Worm (Caenorhabditis elegans) whole organism, midembryonic: Measurements from ENCODE around the gene E02A10.4.

Source experiments
- T22C8.4 ChIP-seq: fragments of 200-800 bp; sonication (Bioruptor generic); IDR thresholded peaks from 2 replicates; pipeline ENCODE4 v1.3.6; 2022; ENCODE audit warnings: missing genetic modification characterization, missing compliant biosample characterization
- cog-1 ChIP-seq: sonication (generic microtip); optimal IDR thresholded peaks from 2 replicates; lab custom pipeline; 2016; ENCODE audit warnings: missing genetic modification characterization, missing compliant biosample characterization
- flt-1 ChIP-seq: fragments of 200-800 bp; sonication (Bioruptor generic); IDR thresholded peaks from 2 replicates; pipeline ENCODE4 v1.3.6; 2022; ENCODE audit warnings: missing genetic modification characterization, missing compliant biosample characterization
- klf-2 ChIP-seq: fragments of 200-800 bp; sonication (Bioruptor generic); conservative IDR thresholded peaks from 2 replicates; pipeline ENCODE4 v1.3.6; 2022; ENCODE audit warnings: missing genetic modification reagents, missing genetic modification characterization, missing compliant biosample characterization
- med-1 ChIP-seq: sonication (generic microtip); optimal IDR thresholded peaks from 2 replicates; lab custom pipeline; 2017; ENCODE audit warnings: missing genetic modification characterization, mild to moderate bottlenecking, missing compliant biosample characterization, antibody characterized with exemption, missing genetic modification reagents; ENCODE audit not compliant: insufficient read depth
- ref-1 ChIP-seq: fragments of 200-800 bp; sonication (Bioruptor generic); conservative IDR thresholded peaks from 2 replicates; pipeline ENCODE4 v1.3.6; 2022; ENCODE audit warnings: missing genetic modification reagents, missing genetic modification characterization, missing compliant biosample characterization
- tab-1 ChIP-seq: fragments of 200-800 bp; sonication (Bioruptor generic); IDR thresholded peaks from 2 replicates; pipeline ENCODE4 v1.3.6; 2022; ENCODE audit warnings: missing genetic modification characterization, missing compliant biosample characterization
- ztf-23 ChIP-seq: fragments of 200-800 bp; sonication (Bioruptor generic); IDR thresholded peaks from 2 replicates; pipeline ENCODE4 v1.3.6; 2022; ENCODE audit warnings: missing genetic modification reagents, missing genetic modification characterization, missing compliant biosample characterization
- ztf-29 ChIP-seq: fragments of 200-800 bp; sonication (Bioruptor generic); IDR thresholded peaks from 2 replicates; pipeline ENCODE4 v1.3.6; 2022; ENCODE audit warnings: missing genetic modification reagents, missing genetic modification characterization, missing compliant biosample characterization

Gene E02A10.4

DNA sequence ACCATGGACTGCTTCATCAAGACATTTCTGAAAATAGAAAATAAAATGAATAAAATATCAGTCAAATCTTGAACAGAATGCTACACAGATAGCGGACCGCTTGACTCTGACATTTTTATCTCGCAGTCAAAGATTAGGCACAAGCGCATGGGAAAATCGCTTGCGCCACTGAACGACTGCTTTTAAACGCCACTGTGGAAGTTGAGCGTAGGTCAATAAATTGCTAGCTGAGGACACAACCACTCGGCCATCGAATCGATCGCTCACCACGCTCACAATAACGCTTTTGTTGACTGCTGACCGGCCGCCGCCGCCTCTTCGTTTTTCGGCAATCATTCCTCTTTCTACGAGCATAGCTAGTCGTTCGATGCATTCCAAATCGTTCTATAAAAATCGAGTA is 29.0 kb upstream of the E02A10.4 start:
- TF ChIP-seq klf-2 (GFP tag; lab: Robert Waterston, UW) (0 out of 2 replicates have a peak, but pooled peaks have one; percentile 49), cog-1 (peak; percentile 58), ref-1 (peak; percentile 48; the same call in 1 of the 2 replicates), ztf-23 (GFP tag; lab: Robert Waterston, UW) (peak; percentile 78), flt-1 (GFP tag; lab: Robert Waterston, UW) (peak; percentile 87), ztf-29 (GFP tag; lab: Robert Waterston, UW) (peak; percentile 82), tab-1 (peak; percentile 80; the same call in 1 of the 2 replicates), T22C8.4 (GFP tag; lab: Robert Waterston, UW) (peak; percentile 69; the same call in 1 of the 2 replicates), med-1 (GFP tag; lab: Kevin White, UChicago) (peak; percentile 15)

DNA sequence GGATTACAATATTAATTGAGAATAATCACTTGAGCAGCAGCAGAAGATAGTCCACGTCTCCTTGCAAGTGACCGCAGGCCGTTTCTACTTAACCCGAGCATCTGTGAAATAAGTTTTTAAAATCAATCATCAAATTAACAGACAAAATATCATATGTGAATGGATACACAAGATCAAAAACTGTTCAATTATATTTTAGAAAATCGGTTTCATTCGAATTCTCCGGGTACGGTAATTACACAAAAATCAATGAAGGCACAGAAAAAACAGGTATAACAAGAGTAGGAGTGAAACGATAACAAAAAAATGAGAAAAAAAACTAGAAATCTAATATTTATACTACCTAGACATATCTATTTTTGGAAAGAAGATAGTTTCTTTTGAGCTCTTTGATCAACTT is 28.4 kb upstream of the E02A10.4 start, which contains the start of gene mma-1:
Gene mma-1, minus strand, starts transcription at position 101 of the 400 bp plus-strand sequence.
- TF ChIP-seq ref-1, result no peak
- TF ChIP-seq med-1 (GFP tag; lab: Kevin White, UChicago), result no peak
- no peak for TF ChIP-seq klf-2 (GFP tag; lab: Robert Waterston, UW)
- no peak for TF ChIP-seq flt-1 (GFP tag; lab: Robert Waterston, UW)
- no peak for TF ChIP-seq tab-1
- no peak for TF ChIP-seq ztf-23 (GFP tag; lab: Robert Waterston, UW)
- no peak for TF ChIP-seq T22C8.4 (GFP tag; lab: Robert Waterston, UW)
- no peak for TF ChIP-seq cog-1
- TF ChIP-seq ztf-29 (GFP tag; lab: Robert Waterston, UW), result no peak

DNA sequence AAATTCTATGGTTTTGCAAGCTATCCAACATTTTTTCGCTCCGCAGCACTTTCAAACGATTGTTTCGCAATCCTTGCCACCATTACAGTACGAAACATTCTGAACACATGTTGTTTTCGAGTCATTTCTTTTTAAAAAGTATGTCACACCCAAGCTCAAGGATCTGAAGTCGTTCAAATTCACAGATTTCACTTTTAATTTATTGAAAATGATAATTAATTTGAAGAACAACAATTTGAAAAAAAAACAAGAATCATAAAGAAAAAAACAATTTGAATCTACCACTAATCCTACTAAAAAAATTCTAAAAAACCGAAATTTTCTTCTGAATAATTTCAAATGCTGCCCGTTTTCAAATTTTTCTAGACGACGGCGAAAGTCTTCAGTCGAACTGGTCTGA is 24.6 kb upstream of the E02A10.4 start, which contains the start of gene C14C10.2:
Gene C14C10.2, minus strand, starts transcription at position 101 of the 400 bp plus-strand sequence.
- no peak for TF ChIP-seq T22C8.4 (GFP tag; lab: Robert Waterston, UW)
- no peak for TF ChIP-seq med-1 (GFP tag; lab: Kevin White, UChicago)
- TF ChIP-seq cog-1, result no peak
- TF ChIP-seq klf-2 (GFP tag; lab: Robert Waterston, UW), result no peak
- no peak for TF ChIP-seq ztf-29 (GFP tag; lab: Robert Waterston, UW)
- TF ChIP-seq ztf-23 (GFP tag; lab: Robert Waterston, UW), result no peak

DNA sequence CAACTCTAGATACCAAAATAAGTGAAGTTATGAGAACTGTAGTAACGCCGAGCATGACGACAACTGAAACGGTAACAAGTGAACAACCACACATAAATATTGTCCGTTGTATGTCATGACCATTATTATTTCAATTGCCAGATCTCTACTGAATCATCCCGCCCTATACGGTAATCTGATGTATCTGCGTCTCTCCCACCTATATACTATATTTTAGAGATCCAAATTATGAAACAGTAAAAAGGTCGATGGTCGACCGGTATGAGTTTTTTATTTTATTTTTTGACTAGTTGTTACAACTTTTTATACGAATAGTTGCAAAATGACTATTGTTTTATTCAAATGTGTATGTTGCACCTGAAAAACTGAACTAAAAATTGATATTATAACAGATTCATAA is 22.9 kb upstream of the E02A10.4 start, which contains the start of gene ttr-43:
Gene ttr-43, minus strand, starts transcription at position 101 of the 400 bp plus-strand sequence.
- TF ChIP-seq ref-1, result no peak
- TF ChIP-seq cog-1, result no peak
- no peak for TF ChIP-seq ztf-23 (GFP tag; lab: Robert Waterston, UW)
- TF ChIP-seq klf-2 (GFP tag; lab: Robert Waterston, UW), result no peak
- no peak for TF ChIP-seq flt-1 (GFP tag; lab: Robert Waterston, UW)
- TF ChIP-seq T22C8.4 (GFP tag; lab: Robert Waterston, UW), result no peak
- no peak for TF ChIP-seq tab-1
- no peak for TF ChIP-seq ztf-29 (GFP tag; lab: Robert Waterston, UW)
- TF ChIP-seq med-1 (GFP tag; lab: Kevin White, UChicago), result no peak

DNA sequence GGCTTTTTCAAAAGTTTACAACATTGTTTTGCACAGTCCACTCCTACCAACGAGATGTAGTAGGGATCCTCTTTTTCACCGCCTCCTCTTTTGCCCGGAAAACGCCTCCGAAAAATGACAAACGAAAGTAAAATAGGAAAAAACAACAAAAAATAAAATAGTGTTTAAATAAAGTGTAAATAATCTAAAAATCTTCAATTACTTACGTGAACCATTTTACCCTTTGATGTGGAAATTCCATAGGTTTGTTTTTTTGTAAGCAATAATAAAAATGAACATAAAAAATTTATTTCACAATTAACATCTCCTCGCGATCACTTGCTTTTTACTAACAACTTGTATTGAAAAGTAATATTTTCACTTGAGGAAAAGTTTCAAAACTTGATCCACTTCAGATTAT is 20.3 kb upstream of the E02A10.4 start, which contains the start of gene C14C10.1:
Gene C14C10.1, plus strand, starts transcription at position 301 of the 400 bp plus-strand sequence.
- TF ChIP-seq ztf-23 (GFP tag; lab: Robert Waterston, UW) (no peak), ztf-29 (GFP tag; lab: Robert Waterston, UW) (no peak), tab-1 (no peak), ref-1 (no peak), med-1 (GFP tag; lab: Kevin White, UChicago) (no peak), T22C8.4 (GFP tag; lab: Robert Waterston, UW) (no peak), cog-1 (no peak), flt-1 (GFP tag; lab: Robert Waterston, UW) (no peak)

DNA sequence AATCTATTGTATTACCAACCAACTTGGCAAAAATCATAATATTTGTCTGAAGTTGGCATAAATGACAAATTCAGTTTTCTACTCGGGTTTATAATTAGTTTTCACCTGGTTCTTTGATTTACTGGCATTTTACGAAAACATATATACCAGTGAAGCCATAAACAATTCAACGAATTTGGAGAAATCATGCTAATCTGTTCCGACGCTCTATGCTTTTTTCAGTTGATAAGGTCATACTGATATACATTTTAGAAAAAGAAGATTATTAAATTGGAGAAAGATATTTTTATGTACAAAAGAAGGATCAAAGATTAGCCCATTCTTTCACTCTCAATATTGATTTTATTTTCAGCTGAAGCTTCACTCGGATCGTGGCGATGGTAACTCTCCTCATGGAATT is 19.0 kb upstream of the E02A10.4 start:
- TF ChIP-seq T22C8.4 (GFP tag; lab: Robert Waterston, UW), result no peak
- TF ChIP-seq ref-1, result no peak
- no peak for TF ChIP-seq klf-2 (GFP tag; lab: Robert Waterston, UW)
- no peak for TF ChIP-seq ztf-29 (GFP tag; lab: Robert Waterston, UW)
- no peak for TF ChIP-seq tab-1
- no peak for TF ChIP-seq med-1 (GFP tag; lab: Kevin White, UChicago)
- no peak for TF ChIP-seq ztf-23 (GFP tag; lab: Robert Waterston, UW)
- TF ChIP-seq cog-1, result no peak
- no peak for TF ChIP-seq flt-1 (GFP tag; lab: Robert Waterston, UW)

DNA sequence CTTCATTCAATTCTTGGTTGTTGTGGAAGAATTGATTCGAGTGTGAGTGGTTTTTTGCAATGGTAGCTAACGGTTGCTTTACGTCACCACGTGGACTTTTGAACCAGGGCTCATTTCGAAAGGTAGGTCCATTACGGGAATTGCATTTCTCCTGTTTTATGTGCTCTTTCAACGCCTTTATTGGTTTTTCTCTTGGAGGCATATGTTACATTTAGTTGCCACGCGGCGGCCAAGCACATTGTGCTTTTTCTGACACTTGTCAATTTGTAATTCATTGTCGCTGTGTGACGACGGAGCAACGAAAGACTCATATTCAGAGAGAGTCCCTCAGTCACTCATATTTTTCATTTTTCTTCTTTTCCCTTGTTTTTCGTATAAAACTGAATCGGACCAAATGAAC is 17.0 kb upstream of the E02A10.4 start:
- no peak for TF ChIP-seq cog-1
- no peak for TF ChIP-seq tab-1

DNA sequence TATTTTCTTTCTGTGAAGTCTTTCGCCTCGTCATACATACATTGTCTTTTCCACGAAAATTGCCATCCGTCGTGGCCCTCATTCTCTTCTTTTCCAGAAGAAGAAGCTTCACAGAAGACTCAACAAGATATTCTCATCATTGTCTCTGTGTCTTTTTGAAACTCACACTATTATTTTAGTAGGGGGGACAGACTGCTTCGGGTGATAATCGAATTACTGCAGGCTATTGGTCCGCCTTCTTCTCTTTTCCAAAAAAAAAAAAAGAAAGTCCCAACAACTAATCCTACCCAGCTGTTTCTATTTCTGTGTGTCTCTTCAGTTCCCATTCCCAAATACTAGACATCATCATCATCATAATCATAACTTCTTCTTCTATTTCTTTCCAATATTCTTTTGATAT is 15.7 kb upstream of the E02A10.4 start:
- TF ChIP-seq tab-1 (no peak), klf-2 (GFP tag; lab: Robert Waterston, UW) (no peak), ztf-23 (GFP tag; lab: Robert Waterston, UW) (no peak), med-1 (GFP tag; lab: Kevin White, UChicago) (no peak), flt-1 (GFP tag; lab: Robert Waterston, UW) (no peak), T22C8.4 (GFP tag; lab: Robert Waterston, UW) (no peak), ref-1 (no peak), ztf-29 (GFP tag; lab: Robert Waterston, UW) (no peak), cog-1 (no peak)

DNA sequence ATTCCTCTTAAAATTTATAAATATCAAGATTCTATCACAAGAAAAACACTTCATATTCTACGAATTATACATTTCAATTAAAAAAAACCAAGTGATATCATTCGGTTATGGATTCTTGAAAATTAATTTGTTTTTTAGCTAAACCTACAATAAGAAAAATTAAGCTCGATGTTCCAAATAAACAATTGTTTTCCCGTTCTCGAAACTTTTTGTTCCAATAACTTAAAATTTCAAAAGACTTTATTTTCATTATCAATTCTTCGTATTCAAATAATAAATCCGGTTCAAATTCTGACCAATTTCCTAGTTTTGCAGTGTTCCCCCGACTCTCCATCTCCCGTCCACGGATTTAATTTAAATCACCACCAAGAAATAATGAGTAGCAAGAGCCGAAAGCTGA is 11.5 kb upstream of the E02A10.4 start, which contains the start of gene E02A10.3:
Gene E02A10.3, plus strand, starts transcription at position 301 of the 400 bp plus-strand sequence.
- TF ChIP-seq ztf-23 (GFP tag; lab: Robert Waterston, UW) (no peak), tab-1 (no peak), T22C8.4 (GFP tag; lab: Robert Waterston, UW) (no peak), med-1 (GFP tag; lab: Kevin White, UChicago) (no peak), ztf-29 (GFP tag; lab: Robert Waterston, UW) (no peak), ref-1 (no peak), klf-2 (GFP tag; lab: Robert Waterston, UW) (no peak), flt-1 (GFP tag; lab: Robert Waterston, UW) (no peak), cog-1 (no peak)

DNA sequence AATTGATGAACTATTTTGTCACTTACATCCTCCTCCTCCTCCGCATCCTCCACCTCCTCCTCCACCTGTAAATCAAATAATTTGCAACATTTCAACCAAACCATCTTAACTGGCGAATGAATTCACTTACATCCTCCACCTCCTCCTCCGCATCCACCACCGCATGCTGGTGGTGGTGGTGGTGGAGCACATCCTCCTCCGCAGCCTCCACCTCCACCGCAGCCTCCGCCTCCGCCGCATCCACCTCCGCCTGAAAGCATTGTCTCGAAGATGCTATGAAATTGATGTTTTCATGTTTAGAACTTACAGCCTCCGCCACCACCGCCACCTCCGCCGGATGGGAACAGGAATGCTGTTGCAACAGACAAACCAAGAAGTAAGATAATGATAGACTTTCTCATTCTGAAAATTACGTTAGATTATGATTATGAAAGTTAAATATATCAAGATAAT is 8.8 kb upstream of the E02A10.4 start, which contains the start of gene grl-23:
Gene grl-23, minus strand, starts transcription at position 403 of the 453 bp plus-strand sequence.
- no peak for TF ChIP-seq med-1 (GFP tag; lab: Kevin White, UChicago)
- no peak for TF ChIP-seq klf-2 (GFP tag; lab: Robert Waterston, UW)
- no peak for TF ChIP-seq T22C8.4 (GFP tag; lab: Robert Waterston, UW)
- TF ChIP-seq tab-1, result no peak
- no peak for TF ChIP-seq ztf-23 (GFP tag; lab: Robert Waterston, UW)
- TF ChIP-seq ref-1, result no peak
- TF ChIP-seq cog-1, result no peak
- TF ChIP-seq flt-1 (GFP tag; lab: Robert Waterston, UW), result no peak
- no peak for TF ChIP-seq ztf-29 (GFP tag; lab: Robert Waterston, UW)
